Worm (Caenorhabditis elegans): ENCODE measurements around the gene sre-36.

DNA sequence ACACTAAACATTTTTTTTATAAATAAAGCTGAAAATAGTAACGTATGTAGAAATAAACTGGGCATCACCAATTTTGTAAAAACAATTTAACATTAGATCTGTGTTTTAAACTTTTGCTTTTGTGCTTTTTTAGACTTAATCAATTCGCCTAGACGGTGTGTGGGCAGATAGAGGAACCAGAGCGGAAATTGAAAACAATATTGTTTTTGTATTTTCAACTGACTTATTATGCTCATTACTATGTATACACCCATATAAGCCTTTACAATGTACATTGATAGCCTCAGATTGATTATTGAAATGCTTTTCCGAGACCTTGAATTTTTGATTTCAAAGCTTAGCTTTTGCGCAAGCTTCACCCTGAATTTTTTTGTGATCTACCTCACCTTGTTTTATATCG, 30.5 kb downstream of the sre-36 start, which contains the start of gene str-73:
- TF ChIP-seq daf-12 (tag; optimal IDR thresholded peaks at IDR 0.05): no peak
- no peak for TF ChIP-seq elt-3 (tag; optimal IDR thresholded peaks at IDR 0.05)
- no peak for TF ChIP-seq unc-62 (GFP tag; optimal IDR thresholded peaks at IDR 0.05)
- no peak for TF ChIP-seq sea-2 (GFP tag; optimal IDR thresholded peaks at IDR 0.05)
- TF ChIP-seq nhr-11 (tag; optimal IDR thresholded peaks at IDR 0.05): no peak
- no peak for TF ChIP-seq nhr-76 (tag; optimal IDR thresholded peaks at IDR 0.05)
- TF ChIP-seq ztf-11 (tag; optimal IDR thresholded peaks at IDR 0.05): no peak
- TF ChIP-seq elt-2 (tag; optimal IDR thresholded peaks at IDR 0.05): no peak
- TF ChIP-seq ceh-82 (tag; optimal IDR thresholded peaks at IDR 0.05): no peak
- no peak for TF ChIP-seq ceh-16 (tag; optimal IDR thresholded peaks at IDR 0.05)

All from whole organism, L3 larva.